Worm (Caenorhabditis elegans): ENCODE results near the gene Y71H2AM.1.

DNA sequence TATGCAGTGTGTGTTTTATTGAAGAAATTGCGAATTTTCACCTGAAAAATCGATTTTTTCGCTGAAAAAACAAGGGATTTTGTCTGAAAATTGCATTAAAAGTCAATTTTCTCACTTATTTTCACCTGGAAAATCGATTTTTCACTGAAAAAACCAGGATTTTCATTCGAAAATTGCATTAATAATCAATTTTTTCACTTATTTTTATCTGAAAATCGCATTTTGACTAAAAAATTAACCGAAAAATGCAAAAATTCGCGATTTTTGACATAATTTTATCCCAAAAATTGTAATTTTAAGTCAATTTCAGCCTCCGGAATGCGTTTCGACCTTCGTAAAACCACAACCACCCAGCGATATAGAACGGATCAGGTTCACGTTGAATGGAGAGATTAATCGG, 5.6 kb downstream of the Y71H2AM.1 start, which contains the start of gene Y71H2AM.29:
- no peak for TF ChIP-seq scrt-1 (GFP tag; IDR thresholded peaks at IDR 0.05)
- no peak for TF ChIP-seq hmg-4 (GFP tag; optimal IDR thresholded peaks at IDR 0.05)
- no peak for TF ChIP-seq ama-1 (optimal IDR thresholded peaks at IDR 0.05)
- no peak for TF ChIP-seq B0310.2 (tag; optimal IDR thresholded peaks at IDR 0.05)
- TF ChIP-seq F13C5.2 (tag; optimal IDR thresholded peaks at IDR 0.05) = no peak

All from whole organism, early embryonic.